Worm (Caenorhabditis elegans) whole organism, L3 larva: ENCODE results near the gene F42A9.8.

Source experiments
- ZK546.5 ChIP-seq: sonication (generic microtip); optimal IDR thresholded peaks from 2 replicates; lab custom pipeline; 2017; ENCODE audit warnings: missing biosample characterization, missing genetic modification characterization
- aly-2 ChIP-seq: fragments of 150-350 bp; optimal IDR thresholded peaks from 2 replicates; lab custom pipeline; 2014; ENCODE audit warnings: missing biosample characterization, missing genetic modification characterization
- ama-1 ChIP-seq: fragments of 150-350 bp; optimal IDR thresholded peaks from 2 replicates; lab custom pipeline; 2018
- ceh-16 ChIP-seq: sonication (generic microtip); optimal IDR thresholded peaks from 2 replicates; lab custom pipeline; 2017; ENCODE audit warnings: missing biosample characterization, missing genetic modification characterization
- ceh-28 ChIP-seq: fragments of 150-350 bp; optimal IDR thresholded peaks from 2 replicates; lab custom pipeline; 2014; ENCODE audit warnings: missing biosample characterization, missing genetic modification reagents, missing genetic modification characterization
- ceh-82 ChIP-seq: fragments of 150-350 bp; optimal IDR thresholded peaks from 2 replicates; lab custom pipeline; 2014; ENCODE audit warnings: missing biosample characterization, missing genetic modification characterization
- daf-12 ChIP-seq: fragments of 150-350 bp; optimal IDR thresholded peaks from 2 replicates; lab custom pipeline; 2014; ENCODE audit warnings: missing biosample characterization, missing genetic modification reagents, missing genetic modification characterization
- egl-27 ChIP-seq: sonication (generic microtip); optimal IDR thresholded peaks from 4 replicates; lab custom pipeline; 2017; ENCODE audit warnings: missing biosample characterization, missing genetic modification reagents, missing genetic modification characterization
- egl-5 ChIP-seq: fragments of 150-350 bp; optimal IDR thresholded peaks from 2 replicates; lab custom pipeline; 2017; ENCODE audit warnings: missing biosample characterization, missing genetic modification reagents, missing genetic modification characterization, inconsistent platforms
- elt-1 ChIP-seq: fragments of 150-350 bp; optimal IDR thresholded peaks from 2 replicates; lab custom pipeline; 2014; ENCODE audit warnings: missing biosample characterization, missing genetic modification characterization
- elt-2 ChIP-seq: sonication (generic microtip); optimal IDR thresholded peaks from 2 replicates; lab custom pipeline; 2016; ENCODE audit warnings: missing genetic modification reagents, mild to moderate bottlenecking, missing genetic modification characterization, missing compliant biosample characterization
- elt-3 ChIP-seq, 3 experiments: fragments of 150-350 bp in 1 of 3; sonication (generic microtip) in 2 of 3; optimal IDR thresholded peaks; 2 replicates in 2 of 3; 4 replicates in 1 of 3; lab custom pipeline; 2014 to 2017; ENCODE audit warnings: missing biosample characterization in 3 of 3, missing genetic modification characterization in 3 of 3
- fos-1 ChIP-seq: fragments of 150-350 bp; optimal IDR thresholded peaks from 2 replicates; lab custom pipeline; 2014; ENCODE audit warnings: missing biosample characterization, missing genetic modification characterization
- hmg-11 ChIP-seq: sonication (generic microtip); optimal IDR thresholded peaks from 2 replicates; lab custom pipeline; 2016; ENCODE audit warnings: missing genetic modification characterization, missing compliant biosample characterization
- jun-1 ChIP-seq: fragments of 150-350 bp; optimal IDR thresholded peaks from 2 replicates; lab custom pipeline; 2014; ENCODE audit warnings: missing biosample characterization, missing genetic modification reagents, missing genetic modification characterization
- lin-15B ChIP-seq: fragments of 150-350 bp; optimal IDR thresholded peaks from 2 replicates; lab custom pipeline; 2014; ENCODE audit warnings: missing biosample characterization, missing genetic modification characterization
- lin-39 ChIP-seq: fragments of 150-350 bp; optimal IDR thresholded peaks from 2 replicates; lab custom pipeline; 2018; ENCODE audit warnings: missing biosample characterization, missing genetic modification reagents, missing genetic modification characterization
- lsy-12 ChIP-seq: sonication (generic microtip); optimal IDR thresholded peaks from 2 replicates; lab custom pipeline; 2016; ENCODE audit warnings: mild to moderate bottlenecking, missing genetic modification characterization, missing compliant biosample characterization
- mdl-1 ChIP-seq: fragments of 150-350 bp; optimal IDR thresholded peaks from 2 replicates; lab custom pipeline; 2014; ENCODE audit warnings: missing biosample characterization, missing genetic modification characterization
- nfya-1 ChIP-seq: sonication (generic microtip); optimal IDR thresholded peaks from 2 replicates; lab custom pipeline; 2017; ENCODE audit warnings: missing genetic modification characterization, mild to moderate bottlenecking, missing compliant biosample characterization, antibody characterized with exemption, moderate library complexity; ENCODE audit not compliant: insufficient read depth
- nhr-11 ChIP-seq: fragments of 150-350 bp; optimal IDR thresholded peaks from 2 replicates; lab custom pipeline; 2014; ENCODE audit warnings: missing biosample characterization, missing genetic modification characterization
- nhr-237 ChIP-seq: fragments of 150-350 bp; optimal IDR thresholded peaks from 2 replicates; lab custom pipeline; 2014; ENCODE audit warnings: missing biosample characterization, missing genetic modification characterization
- nhr-25 ChIP-seq: sonication (generic microtip); optimal IDR thresholded peaks from 2 replicates; lab custom pipeline; 2017; ENCODE audit warnings: missing biosample characterization, missing genetic modification characterization
- nhr-28 ChIP-seq: fragments of 150-350 bp; optimal IDR thresholded peaks from 2 replicates; lab custom pipeline; 2014; ENCODE audit warnings: missing biosample characterization, missing genetic modification characterization
- nhr-67 ChIP-seq: fragments of 150-350 bp; optimal IDR thresholded peaks from 2 replicates; lab custom pipeline; 2014; ENCODE audit warnings: missing biosample characterization, missing genetic modification characterization
- pha-4 ChIP-seq: fragments of 150-350 bp; optimal IDR thresholded peaks from 2 replicates; lab custom pipeline; 2014; ENCODE audit warnings: missing biosample characterization, missing genetic modification reagents, missing genetic modification characterization
- pqm-1 ChIP-seq: fragments of 150-350 bp; optimal IDR thresholded peaks from 2 replicates; lab custom pipeline; 2017; ENCODE audit warnings: missing biosample characterization, missing genetic modification characterization, inconsistent platforms
- skn-1 ChIP-seq: fragments of 150-350 bp; optimal IDR thresholded peaks from 2 replicates; lab custom pipeline; 2014; ENCODE audit warnings: missing biosample characterization, missing genetic modification characterization
- snpc-4 ChIP-seq: fragments of 150-350 bp; optimal IDR thresholded peaks from 2 replicates; lab custom pipeline; 2014; ENCODE audit warnings: missing biosample characterization, missing genetic modification characterization
- tbx-2 ChIP-seq: sonication (generic microtip); optimal IDR thresholded peaks from 2 replicates; lab custom pipeline; 2016; ENCODE audit warnings: mild to moderate bottlenecking, missing genetic modification characterization, missing compliant biosample characterization
- unc-39 ChIP-seq: sonication (generic microtip); optimal IDR thresholded peaks from 4 replicates; lab custom pipeline; 2017; ENCODE audit warnings: missing biosample characterization, missing genetic modification characterization
- unc-62 ChIP-seq: fragments of 150-350 bp; sonication (generic microtip); optimal IDR thresholded peaks from 4 replicates; lab custom pipeline; 2014; ENCODE audit warnings: missing biosample characterization, missing genetic modification reagents, missing genetic modification characterization
- zag-1 ChIP-seq: fragments of 150-350 bp; optimal IDR thresholded peaks from 2 replicates; lab custom pipeline; 2014; ENCODE audit warnings: missing biosample characterization, missing genetic modification characterization

The F42A9.8 gene

DNA sequence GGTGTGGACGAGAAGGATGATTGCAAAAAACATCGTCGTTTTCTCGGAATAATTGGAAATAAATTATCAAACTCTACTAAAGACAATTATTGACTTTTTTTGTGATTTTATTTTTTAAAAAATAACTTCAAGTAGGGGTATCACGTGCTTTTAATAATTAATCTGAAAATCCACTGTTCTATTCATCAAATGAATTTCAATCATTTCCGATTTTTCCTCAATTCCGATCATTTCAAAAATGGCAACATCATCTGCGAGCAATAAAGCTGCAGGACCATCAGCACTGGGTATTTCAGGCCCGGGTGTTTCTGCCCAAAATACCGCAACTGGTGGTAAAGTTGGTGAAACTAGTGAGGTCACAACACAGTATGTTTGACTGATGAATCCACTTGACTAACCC, 1.5 kb downstream of the F42A9.8 start, which contains the start of the genes F42A9.7 and F42A9.3:
TSS of gene F42A9.7 (minus strand) at position 101 of the 400 bp plus-strand sequence.
TSS of gene F42A9.3 (plus strand) at position 214 of the 400 bp plus-strand sequence.
- TF ChIP-seq snpc-4 (no peak), elt-1 (tag; lab: Kevin White, UChicago) (no peak), lin-15B (no peak), ceh-28 (tag; lab: Kevin White, UChicago) (no peak), ama-1 (lab: Kevin White, UChicago) (no peak), ceh-82 (tag; lab: Kevin White, UChicago) (no peak), lin-39 (tag; lab: Kevin White, UChicago) (no peak), pha-4 (tag; lab: Kevin White, UChicago) (no peak), unc-62 (GFP tag; lab: Kevin White, UChicago) (no peak), zag-1 (tag; lab: Kevin White, UChicago) (no peak), elt-3 (tag; optimal IDR thresholded peaks at IDR 0.05; lab: Kevin White, UChicago) (no peak)
- TF ChIP-seq, all 47 proteins: peak for 0

DNA sequence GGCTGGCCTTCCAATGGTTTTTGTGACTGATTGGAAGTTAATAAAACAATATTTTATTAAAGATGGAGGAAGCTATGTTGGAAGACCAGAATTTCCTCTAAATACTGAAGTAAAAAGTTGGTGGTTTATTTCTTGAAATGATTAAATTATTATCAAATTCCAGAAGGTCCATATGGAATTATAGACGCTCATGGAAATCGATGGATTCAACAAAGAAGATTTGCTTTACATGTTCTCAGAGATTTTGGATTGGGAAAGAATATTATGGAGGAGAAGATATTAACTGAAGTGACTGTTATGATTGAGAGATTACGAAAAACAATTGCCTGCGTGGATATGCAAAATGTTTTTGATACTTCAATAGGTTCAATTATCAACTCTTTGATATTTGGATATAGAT, 3.3 kb downstream of the F42A9.8 start:
- no peak for TF ChIP-seq nhr-25 (tag; lab: Kevin White, UChicago)
- TF ChIP-seq daf-12 (tag; lab: Kevin White, UChicago) = no peak
- no peak for TF ChIP-seq ZK546.5
- no peak for TF ChIP-seq unc-62 (GFP tag; lab: Kevin White, UChicago)
- no peak for TF ChIP-seq pha-4 (tag; lab: Kevin White, UChicago)
- TF ChIP-seq zag-1 (tag; lab: Kevin White, UChicago) = no peak
- TF ChIP-seq ceh-28 (tag; lab: Kevin White, UChicago) = no peak
- no peak for TF ChIP-seq nhr-67
- TF ChIP-seq ama-1 (lab: Kevin White, UChicago) = no peak
- TF ChIP-seq skn-1 (tag; lab: Kevin White, UChicago) = no peak
- no peak for TF ChIP-seq lin-39 (tag; lab: Kevin White, UChicago)
- TF ChIP-seq nfya-1 (tag; lab: Kevin White, UChicago) = no peak
- no peak for TF ChIP-seq ceh-16 (tag; lab: Kevin White, UChicago)
- TF ChIP-seq nhr-28 (tag; lab: Kevin White, UChicago) = no peak
- TF ChIP-seq nhr-11 = no peak
- no peak for TF ChIP-seq aly-2 (tag; lab: Kevin White, UChicago)
- TF ChIP-seq hmg-11 = no peak
- TF ChIP-seq nhr-237 (tag; lab: Kevin White, UChicago) = no peak
- TF ChIP-seq egl-27 (tag; lab: Kevin White, UChicago) = no peak

DNA sequence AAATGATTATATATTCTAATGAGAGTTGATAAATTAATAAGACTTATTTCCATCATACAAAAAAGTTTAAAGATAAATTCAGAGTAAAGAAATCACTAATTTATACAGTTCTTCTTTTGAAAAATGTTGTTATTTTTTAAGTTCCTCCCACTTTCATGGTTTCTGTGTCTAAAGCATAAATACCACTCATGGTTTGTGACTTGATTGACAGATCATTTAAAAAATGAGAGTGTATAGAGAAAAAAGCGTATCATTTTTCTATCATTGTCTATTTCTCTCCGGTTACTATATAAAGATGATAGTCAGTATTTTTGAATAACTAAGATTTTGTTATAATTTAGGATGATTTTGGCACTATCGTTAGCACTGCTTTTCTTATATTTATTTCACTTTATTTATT, 3.9 kb downstream of the F42A9.8 start, which contains the start of gene cyp-33E3:
TSS of gene cyp-33E3 (plus strand) at position 316 of the 400 bp plus-strand sequence.
- TF ChIP-seq unc-62 (GFP tag; lab: Kevin White, UChicago) (no peak), unc-39 (no peak), nhr-28 (tag; lab: Kevin White, UChicago) (no peak), elt-2 (tag; lab: Kevin White, UChicago) (peak; percentile 17), ceh-28 (tag; lab: Kevin White, UChicago) (no peak)

DNA sequence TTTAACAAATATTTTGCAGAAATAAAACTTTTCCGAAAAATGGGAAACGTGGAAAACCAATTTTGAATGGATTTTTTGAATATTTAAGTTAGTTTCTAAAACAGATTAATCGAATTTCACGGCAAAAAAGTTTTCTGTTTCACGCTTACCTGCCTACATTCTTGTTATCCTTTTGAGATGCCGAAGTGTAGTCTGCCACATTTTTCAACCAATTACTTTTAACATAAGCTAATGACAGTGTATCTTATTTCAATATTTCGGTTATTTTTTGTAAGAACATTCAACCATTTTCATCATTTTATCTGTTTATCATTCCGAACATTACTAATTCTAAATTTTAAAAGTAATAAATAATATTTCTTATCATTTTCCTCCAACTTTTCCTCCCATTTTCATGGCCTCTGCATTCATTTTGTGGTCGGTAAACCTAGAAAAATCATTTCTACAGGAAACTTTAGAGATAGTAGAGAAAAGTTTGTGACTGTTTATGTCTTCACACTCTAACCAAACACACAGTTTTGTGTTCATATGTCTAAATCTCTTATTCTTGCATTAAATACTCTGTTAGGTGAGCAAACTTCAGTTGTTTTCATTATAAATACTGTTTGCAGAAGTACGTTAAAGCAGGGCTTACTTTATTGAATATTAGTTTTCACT, 6.6 kb downstream of the F42A9.8 start, which contains the start of the genes F42A9.17 and cyp-33E2:
TSS of gene F42A9.17 (minus strand) at position 51 of the 657 bp plus-strand sequence.
TSS of gene cyp-33E2 (plus strand) at position 449 of the 657 bp plus-strand sequence.
- TF ChIP-seq elt-2 (tag; lab: Kevin White, UChicago) (peak; percentile 67), pha-4 (tag; lab: Kevin White, UChicago) (peak; percentile 91), pqm-1 (peak; percentile 83), fos-1 (tag; lab: Kevin White, UChicago) (no peak)

DNA sequence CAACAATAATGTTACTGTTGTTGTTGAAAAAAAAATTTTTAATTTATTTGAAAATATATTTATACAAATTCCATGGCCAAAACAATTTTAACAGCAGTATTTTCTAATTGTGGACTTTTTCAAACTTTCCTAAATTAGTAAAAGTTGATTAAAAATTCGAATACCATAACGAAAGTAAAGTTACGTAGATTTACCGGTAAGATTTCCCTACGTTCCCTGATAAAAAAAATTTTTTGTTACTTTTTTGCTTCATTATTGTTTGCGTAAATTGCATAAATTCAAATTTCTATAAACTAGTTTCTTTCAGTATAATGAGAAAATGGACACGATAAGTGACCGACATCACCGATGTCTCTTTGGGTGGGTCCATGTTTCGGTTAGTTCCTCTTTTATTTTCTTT, 9.7 kb downstream of the F42A9.8 start, which contains the start of gene F42A9.6:
TSS of gene F42A9.6 (plus strand) at position 301 of the 400 bp plus-strand sequence.
- TF ChIP-seq egl-27 (tag; lab: Kevin White, UChicago) = no peak
- no peak for TF ChIP-seq ZK546.5
- no peak for TF ChIP-seq elt-3 (tag; optimal IDR thresholded peaks at IDR 0.05; lab: Kevin White, UChicago)
- no peak for TF ChIP-seq egl-5 (tag; lab: Kevin White, UChicago)
- TF ChIP-seq nhr-11 = no peak
- TF ChIP-seq tbx-2 = no peak
- no peak for TF ChIP-seq lsy-12 (tag; lab: Kevin White, UChicago)
- no peak for TF ChIP-seq elt-2 (tag; lab: Kevin White, UChicago)
- TF ChIP-seq jun-1 (tag; lab: Kevin White, UChicago) = no peak
- TF ChIP-seq elt-1 (tag; lab: Kevin White, UChicago) = no peak
- TF ChIP-seq mdl-1 (tag; lab: Kevin White, UChicago) = no peak
- TF ChIP-seq, all 47 proteins: peak for 0
